Fruit fly (Drosophila melanogaster): ENCODE results near the gene CG44257.

dm6 chr3R:17251271-17251670 lies 13.8 kb upstream of the CG44257 start:
- TF ChIP-seq kay (GFP tag; ENCODE audit: borderline replicate concordance) (no peak), ovo (GFP tag; optimal IDR thresholded peaks at IDR 0.05) (no peak), CG11617 (GFP tag; optimal IDR thresholded peaks at IDR 0.05) (no peak), CG7101 (tag; optimal IDR thresholded peaks at IDR 0.05) (no peak), CG14711 (tag; optimal IDR thresholded peaks at IDR 0.05) (no peak), CG12768 (GFP tag; optimal IDR thresholded peaks at IDR 0.05) (no peak), CG1620 (GFP tag; optimal IDR thresholded peaks at IDR 0.05) (no peak), cnc (optimal IDR thresholded peaks at IDR 0.05) (no peak), tj (GFP tag; optimal IDR thresholded peaks at IDR 0.05) (no peak)
